Worm (Caenorhabditis elegans) whole organism, young adult: ENCODE measurements around the gene Y73B3B.1.

Experiments used
- B0261.1 ChIP-seq: sonication (generic microtip); optimal IDR thresholded peaks from 2 replicates; lab custom pipeline; 2016; ENCODE audit warnings: mild to moderate bottlenecking, missing genetic modification characterization, moderate library complexity, missing compliant biosample characterization
- B0336.3 ChIP-seq: fragments of 200-800 bp; sonication (Bioruptor generic); IDR thresholded peaks from 2 replicates; pipeline ENCODE4 v1.3.6; 2022; ENCODE audit warnings: missing genetic modification characterization, missing compliant biosample characterization
- F57A8.1 ChIP-seq: fragments of 200-800 bp; sonication (Bioruptor generic); optimal IDR thresholded peaks from 2 replicates; lab custom pipeline; 2018; ENCODE audit warnings: mild to moderate bottlenecking, missing genetic modification characterization, moderate library complexity, missing compliant biosample characterization
- akir-1 ChIP-seq: fragments of 200-800 bp; sonication (Bioruptor generic); optimal IDR thresholded peaks from 2 replicates; lab custom pipeline; 2018; ENCODE audit warnings: mild to moderate bottlenecking, missing genetic modification characterization, moderate library complexity, missing compliant biosample characterization
- die-1 ChIP-seq: sonication (generic microtip); optimal IDR thresholded peaks from 2 replicates; lab custom pipeline; 2016; ENCODE audit warnings: missing genotype, mild to moderate bottlenecking, missing genetic modification characterization, missing compliant biosample characterization
- dpl-1 ChIP-seq: fragments of 150-350 bp; optimal IDR thresholded peaks from 2 replicates; lab custom pipeline; 2014; ENCODE audit warnings: missing biosample characterization, missing genetic modification reagents, missing genetic modification characterization
- lin-40 ChIP-seq: sonication (generic microtip); optimal IDR thresholded peaks from 2 replicates; lab custom pipeline; 2016; ENCODE audit warnings: missing genetic modification characterization, mild to moderate bottlenecking, missing compliant biosample characterization, missing genotype, missing genetic modification reagents
- lsl-1 ChIP-seq: fragments of 200-800 bp; sonication (Bioruptor generic); optimal IDR thresholded peaks from 2 replicates; lab custom pipeline; 2018; ENCODE audit warnings: mild to moderate bottlenecking, missing genetic modification characterization, moderate library complexity, missing compliant biosample characterization
- madf-3 ChIP-seq: fragments of 200-800 bp; sonication (Bioruptor generic); IDR thresholded peaks from 2 replicates; pipeline ENCODE4 v1.3.6; 2022; ENCODE audit warnings: missing genetic modification reagents, missing genetic modification characterization, missing compliant biosample characterization
- madf-8 ChIP-seq: fragments of 200-800 bp; sonication (Bioruptor generic); conservative IDR thresholded peaks from 2 replicates; pipeline ENCODE4 v1.3.6; 2022; ENCODE audit warnings: missing genetic modification reagents, missing genetic modification characterization, missing compliant biosample characterization
- pbrm-1 ChIP-seq: fragments of 200-800 bp; sonication (Bioruptor generic); IDR thresholded peaks from 2 replicates; pipeline ENCODE4 v1.3.6; 2022; ENCODE audit warnings: missing genetic modification reagents, missing genetic modification characterization, missing compliant biosample characterization
- rec-8 ChIP-seq, 2 experiments: sonication (generic microtip); optimal IDR thresholded peaks; 2 replicates each; lab custom pipeline; 2016; ENCODE audit warnings: mild to moderate bottlenecking in 2 of 2, missing genetic modification characterization in 2 of 2, missing genetic modification reagents in 2 of 2, missing genotype in 2 of 2, missing biosample characterization in 1 of 2, missing compliant biosample characterization in 1 of 2, moderate library complexity in 1 of 2
- repo-1 ChIP-seq: sonication (generic microtip); optimal IDR thresholded peaks from 2 replicates; lab custom pipeline; 2017; ENCODE audit warnings: mild to moderate bottlenecking, missing genetic modification characterization, missing compliant biosample characterization
- unc-62 ChIP-seq: fragments of 150-350 bp; optimal IDR thresholded peaks from 2 replicates; lab custom pipeline; 2014; ENCODE audit warnings: missing biosample characterization, missing genetic modification reagents, missing genetic modification characterization

ce11 chrX:192534-192933, 18.5 kb downstream of the Y73B3B.1 start, which contains the start of gene T08D2.8:
- no peak for TF ChIP-seq lsl-1 (GFP tag; lab: Kevin White, UChicago)
- TF ChIP-seq rec-8 (tag; optimal IDR thresholded peaks at IDR 0.05; lab: Kevin White, UChicago), result no peak
- no peak for TF ChIP-seq pbrm-1 (GFP tag; lab: Robert Waterston, UW)
- TF ChIP-seq akir-1 (GFP tag; lab: Kevin White, UChicago), result no peak
- TF ChIP-seq die-1 (tag; lab: Kevin White, UChicago), result no peak
- TF ChIP-seq unc-62, result no peak
- TF ChIP-seq lin-40 (tag; lab: Kevin White, UChicago), result no peak
- TF ChIP-seq repo-1 (tag; lab: Kevin White, UChicago), result no peak
- no peak for TF ChIP-seq madf-8
- no peak for TF ChIP-seq F57A8.1 (GFP tag; lab: Kevin White, UChicago)
- TF ChIP-seq madf-3 (GFP tag; lab: Robert Waterston, UW), result no peak
- no peak for TF ChIP-seq B0336.3 (GFP tag; lab: Robert Waterston, UW)
- TF ChIP-seq dpl-1 (GFP tag; lab: Kevin White, UChicago), result no peak
- TF ChIP-seq B0261.1 (tag; lab: Kevin White, UChicago), result no peak
